Fruit fly (Drosophila melanogaster): ENCODE data around the gene CG31145.

CG31145 gene

DNA sequence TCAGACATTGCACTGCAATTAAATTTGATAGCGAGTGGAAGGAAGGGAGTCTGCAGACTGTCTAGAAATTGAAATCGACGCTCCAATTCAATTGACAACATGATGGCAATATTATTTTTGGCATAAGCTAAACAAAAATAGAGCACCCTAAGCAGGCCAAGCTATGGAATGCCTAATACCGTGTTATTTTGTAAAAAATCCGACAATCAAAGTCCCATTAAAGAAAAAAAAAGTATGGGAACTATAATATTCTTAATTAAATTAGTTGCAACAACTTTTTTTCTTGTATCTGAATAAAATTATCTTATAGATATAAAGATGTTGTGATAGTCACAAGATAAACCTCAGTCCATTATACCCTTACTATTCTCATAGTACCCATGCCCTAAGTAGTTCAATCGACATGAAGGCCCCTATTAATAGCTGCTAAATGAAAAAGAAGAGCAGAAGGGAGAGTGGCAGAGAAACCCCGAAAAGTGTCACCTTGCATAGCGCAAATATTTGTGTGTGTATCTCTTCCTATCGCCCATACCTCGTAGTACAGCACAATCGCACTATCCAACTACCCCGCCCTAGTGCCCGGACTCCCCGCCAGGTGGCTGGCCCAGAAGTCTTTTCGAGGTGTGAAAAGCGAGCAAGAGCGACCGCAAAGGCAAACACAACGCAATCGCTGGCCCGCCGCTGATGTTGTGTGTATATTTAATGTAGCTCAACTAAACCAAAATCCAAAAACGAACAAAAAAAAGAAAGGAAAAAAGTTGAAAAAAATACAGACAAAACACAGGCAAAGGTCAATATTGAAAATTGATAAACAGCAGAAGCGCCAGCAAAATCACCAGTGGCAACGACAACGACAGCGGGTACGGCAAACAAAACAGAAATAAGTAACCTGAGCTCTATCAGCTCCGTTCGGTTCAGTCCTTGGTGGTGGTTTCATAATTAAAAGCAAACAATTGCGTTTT is 11.8 kb downstream of the CG31145 start (continued):
- peak; percentile 49 for TF ChIP-seq Awh (GFP tag; IDR thresholded peaks at IDR 0.05)
- TF ChIP-seq CG11085 (GFP tag; IDR thresholded peaks at IDR 0.05): no peak
- TF ChIP-seq CG13624 (GFP tag; optimal IDR thresholded peaks at IDR 0.05): peak; percentile 17
- peak; percentile 29 for TF ChIP-seq CG4617 (GFP tag; optimal IDR thresholded peaks at IDR 0.05; ENCODE audit: borderline replicate concordance)
- TF ChIP-seq CG11504 (tag; optimal IDR thresholded peaks at IDR 0.05): peak; percentile 25
- peak; percentile 61 for TF ChIP-seq Hey (tag; optimal IDR thresholded peaks at IDR 0.05)
- peak; percentile 88 for TF ChIP-seq CG1233 (GFP tag; optimal IDR thresholded peaks at IDR 0.05)
- TF ChIP-seq row (GFP tag; IDR thresholded peaks at IDR 0.05): peak; percentile 72
- peak; percentile 52 for TF ChIP-seq CG12219 (GFP tag; optimal IDR thresholded peaks at IDR 0.05)
- TF ChIP-seq prd (optimal IDR thresholded peaks at IDR 0.05): no peak
- peak; percentile 17; the same call in 2 of the 3 replicates for TF ChIP-seq prd (GFP tag; IDR thresholded peaks at IDR 0.05)
- TF ChIP-seq z (GFP tag; IDR thresholded peaks at IDR 0.05): peak; percentile 65; the same call in 2 of the 3 replicates
- TF ChIP-seq CG13775 (GFP tag; optimal IDR thresholded peaks at IDR 0.05): peak; percentile 21
- TF ChIP-seq ftz-f1 (GFP tag; optimal IDR thresholded peaks at IDR 0.05): peak; percentile 70
- no peak for TF ChIP-seq Ets97D (GFP tag; optimal IDR thresholded peaks at IDR 0.05)
- peak; percentile 65 for TF ChIP-seq Nf-YB (GFP tag; optimal IDR thresholded peaks at IDR 0.05)
- TF ChIP-seq Tbp (GFP tag; optimal IDR thresholded peaks at IDR 0.05): no peak
- TF ChIP-seq pb (GFP tag; optimal IDR thresholded peaks at IDR 0.05): peak; percentile 46
- TF ChIP-seq CG4328 (GFP tag; optimal IDR thresholded peaks at IDR 0.05): peak; percentile 58
- TF ChIP-seq kay (GFP tag; optimal IDR thresholded peaks at IDR 0.05): no peak
- TF ChIP-seq dmrt99B (tag; optimal IDR thresholded peaks at IDR 0.05): peak; percentile 50
- TF ChIP-seq odd (GFP tag; optimal IDR thresholded peaks at IDR 0.05): peak; percentile 86
- TF ChIP-seq CG10959 (GFP tag; IDR thresholded peaks at IDR 0.05): no peak; the same call in 1 of the 2 replicates
- peak; percentile 24 for TF ChIP-seq grau (tag; optimal IDR thresholded peaks at IDR 0.05)
- TF ChIP-seq Sry-β (GFP tag; optimal IDR thresholded peaks at IDR 0.05): peak; percentile 26
- no peak for TF ChIP-seq CG8478 (optimal IDR thresholded peaks at IDR 0.05)
- TF ChIP-seq Neu2 (GFP tag; optimal IDR thresholded peaks at IDR 0.05; ENCODE audit: borderline replicate concordance): no peak
- TF ChIP-seq fu2 (GFP tag; optimal IDR thresholded peaks at IDR 0.05): no peak
- TF ChIP-seq Scr (GFP tag; IDR thresholded peaks at IDR 0.05; ENCODE audit: partially characterized antibody): no peak
- 0 out of 3 replicates have a peak, but pooled peaks have one; percentile 19 for TF ChIP-seq tgo (GFP tag; IDR thresholded peaks at IDR 0.05)
- peak in 1 of 3 experiments; percentile 82 for TF ChIP-seq lola (GFP tag; optimal IDR thresholded peaks at IDR 0.05)
- peak; percentile 70 for TF ChIP-seq Fer1 (GFP tag; optimal IDR thresholded peaks at IDR 0.05)
- TF ChIP-seq CG15601 (tag; optimal IDR thresholded peaks at IDR 0.05): peak; percentile 88
- no peak for TF ChIP-seq Deaf1 (tag; optimal IDR thresholded peaks at IDR 0.05)
- peak; percentile 88 for TF ChIP-seq run (tag; optimal IDR thresholded peaks at IDR 0.05)
- TF ChIP-seq CG17328 (GFP tag; IDR thresholded peaks at IDR 0.05): peak; percentile 23; the same call in 1 of the 2 replicates
- no peak for TF ChIP-seq CG12155 (GFP tag; optimal IDR thresholded peaks at IDR 0.05)
- TF ChIP-seq Dek (tag; optimal IDR thresholded peaks at IDR 0.05): peak; percentile 24
- no peak for TF ChIP-seq pzg (GFP tag; optimal IDR thresholded peaks at IDR 0.05)
- TF ChIP-seq CG33213 (GFP tag; optimal IDR thresholded peaks at IDR 0.05): peak; percentile 47
- peak; percentile 26 for TF ChIP-seq CG16815 (GFP tag; optimal IDR thresholded peaks at IDR 0.05)
- TF ChIP-seq CG4730 (GFP tag; IDR thresholded peaks at IDR 0.05): no peak
- TF ChIP-seq CG2120 (GFP tag; optimal IDR thresholded peaks at IDR 0.05): no peak
- no peak for TF ChIP-seq luna (GFP tag; optimal IDR thresholded peaks at IDR 0.05)
- TF ChIP-seq NfI (GFP tag; optimal IDR thresholded peaks at IDR 0.05): peak; percentile 2
- TF ChIP-seq CG12769 (tag; optimal IDR thresholded peaks at IDR 0.05): peak; percentile 65
- no peak for TF ChIP-seq ttk (GFP tag; IDR thresholded peaks at IDR 0.05)
- peak; percentile 56 for TF ChIP-seq pum (GFP tag; optimal IDR thresholded peaks at IDR 0.05)
- TF ChIP-seq CG2202 (tag; optimal IDR thresholded peaks at IDR 0.05): peak; percentile 90

Measured in whole organism, embryonic.